Worm (Caenorhabditis elegans) whole organism, L4/young adult: Measurements from ENCODE around the gene F01D5.2.

ENCODE experiments used
- W03F9.2 ChIP-seq: fragments of 150-350 bp; optimal IDR thresholded peaks from 2 replicates; lab custom pipeline; 2014; ENCODE audit warnings: missing biosample characterization, missing genetic modification characterization
- him-1 ChIP-seq: sonication (generic microtip); optimal IDR thresholded peaks from 2 replicates; lab custom pipeline; 2016; ENCODE audit warnings: missing genotype, missing genetic modification reagents, missing genetic modification characterization, missing compliant biosample characterization

ce11 chrII:13976161-13976560 is 22.7 kb downstream of the F01D5.2 start, which contains the start of gene Y39G8B.2:
- TF ChIP-seq W03F9.2 (tag; lab: Kevin White, UChicago) (no peak), him-1 (tag; lab: Kevin White, UChicago) (no peak)
